Worm (Caenorhabditis elegans) whole organism, L1 larva: ENCODE data around the gene F45D3.2.

Source experiments
- C04F5.9 ChIP-seq: sonication (generic microtip); optimal IDR thresholded peaks from 2 replicates; lab custom pipeline; 2016; ENCODE audit warnings: missing genetic modification characterization, missing compliant biosample characterization
- F16B12.6 ChIP-seq: fragments of 150-350 bp; optimal IDR thresholded peaks from 2 replicates; lab custom pipeline; 2014; ENCODE audit warnings: missing biosample characterization, missing genetic modification characterization
- aha-1 ChIP-seq: fragments of 150-350 bp; optimal IDR thresholded peaks from 2 replicates; lab custom pipeline; 2014; ENCODE audit warnings: missing biosample characterization, missing genetic modification characterization
- alr-1 ChIP-seq: fragments of 200-800 bp; sonication (Bioruptor generic); optimal IDR thresholded peaks from 2 replicates; lab custom pipeline; 2018; ENCODE audit warnings: borderline replicate concordance, mild to moderate bottlenecking, missing genetic modification characterization, missing compliant biosample characterization
- ama-1 ChIP-seq: fragments of 150-350 bp; optimal IDR thresholded peaks from 2 replicates; lab custom pipeline; 2014
- blmp-1 ChIP-seq: fragments of 150-350 bp; optimal IDR thresholded peaks from 2 replicates; lab custom pipeline; 2014; ENCODE audit warnings: missing biosample characterization, missing genetic modification characterization
- ceh-63 ChIP-seq: fragments of 200-800 bp; sonication (Bioruptor generic); optimal IDR thresholded peaks from 2 replicates; lab custom pipeline; 2018; ENCODE audit warnings: mild to moderate bottlenecking, missing genetic modification characterization, missing compliant biosample characterization
- ceh-82 ChIP-seq, 3 experiments: fragments of 150-350 bp in 1 of 3; sonication (generic microtip) in 2 of 3; optimal IDR thresholded peaks; 2 replicates each; lab custom pipeline; 2014 to 2017; ENCODE audit warnings: missing biosample characterization in 3 of 3, missing genetic modification characterization in 3 of 3
- dsc-1 ChIP-seq: sonication (generic microtip); optimal IDR thresholded peaks from 2 replicates; lab custom pipeline; 2016; ENCODE audit warnings: mild to moderate bottlenecking, missing genetic modification characterization, missing compliant biosample characterization
- efl-3 ChIP-seq: fragments of 200-800 bp; sonication (Bioruptor generic); optimal IDR thresholded peaks from 2 replicates; lab custom pipeline; 2018; ENCODE audit warnings: mild to moderate bottlenecking, missing genetic modification characterization, missing compliant biosample characterization
- egl-27 ChIP-seq, 2 experiments: fragments of 150-350 bp in 1 of 2; sonication (generic microtip); optimal IDR thresholded peaks; 3 replicates each; lab custom pipeline; 2017 to 2018; ENCODE audit warnings: missing biosample characterization in 2 of 2, missing genetic modification characterization in 2 of 2, missing genetic modification reagents in 2 of 2
- elt-3 ChIP-seq, 6 experiments: fragments of 150-350 bp in 1 of 6; sonication (generic microtip); optimal IDR thresholded peaks; 2 replicates each; lab custom pipeline; 2017 to 2018; ENCODE audit warnings: missing biosample characterization in 6 of 6, missing genetic modification characterization in 6 of 6, inconsistent platforms in 1 of 6
- ets-5 ChIP-seq: fragments of 200-800 bp; sonication (Bioruptor generic); IDR thresholded peaks from 2 replicates; pipeline ENCODE4 v1.3.6; 2022; ENCODE audit warnings: missing genetic modification characterization, missing compliant biosample characterization
- fkh-4 ChIP-seq: sonication (generic microtip); optimal IDR thresholded peaks from 2 replicates; lab custom pipeline; 2016; ENCODE audit warnings: missing compliant biosample characterization, missing genetic modification characterization, borderline replicate concordance
- fkh-8 ChIP-seq: sonication (generic microtip); optimal IDR thresholded peaks from 2 replicates; lab custom pipeline; 2016; ENCODE audit warnings: mild to moderate bottlenecking, missing genetic modification characterization, missing compliant biosample characterization
- fos-1 ChIP-seq: fragments of 150-350 bp; optimal IDR thresholded peaks from 2 replicates; lab custom pipeline; 2014; ENCODE audit warnings: missing biosample characterization, missing genetic modification characterization
- grh-1 ChIP-seq: fragments of 200-800 bp; sonication (Bioruptor generic); IDR thresholded peaks from 2 replicates; pipeline ENCODE4 v1.3.6; 2022; ENCODE audit warnings: missing genetic modification reagents, missing genetic modification characterization, missing compliant biosample characterization
- hpl-2 ChIP-seq: fragments of 150-350 bp; optimal IDR thresholded peaks from 2 replicates; lab custom pipeline; 2014; ENCODE audit warnings: missing biosample characterization, missing genetic modification reagents, missing genetic modification characterization
- isw-1 ChIP-seq: fragments of 200-800 bp; sonication (Bioruptor generic); IDR thresholded peaks from 2 replicates; pipeline ENCODE4 v1.3.6; 2022; ENCODE audit warnings: missing genetic modification characterization, missing compliant biosample characterization
- lin-14 ChIP-seq: fragments of 200-800 bp; sonication (Bioruptor generic); optimal IDR thresholded peaks from 2 replicates; lab custom pipeline; 2018; ENCODE audit warnings: mild to moderate bottlenecking, missing genetic modification characterization, moderate library complexity, missing compliant biosample characterization
- lin-15B ChIP-seq: fragments of 150-350 bp; sonication (generic microtip); optimal IDR thresholded peaks from 3 replicates; lab custom pipeline; 2014; ENCODE audit warnings: missing biosample characterization, missing genetic modification characterization
- lin-35 ChIP-seq, 2 experiments: fragments of 150-350 bp; optimal IDR thresholded peaks; 2 replicates each; lab custom pipeline; 2014; ENCODE audit warnings: missing biosample characterization in 2 of 2, missing genetic modification characterization in 2 of 2, missing genetic modification reagents in 2 of 2
- lir-3 ChIP-seq: sonication (generic microtip); optimal IDR thresholded peaks from 2 replicates; lab custom pipeline; 2016; ENCODE audit warnings: mild to moderate bottlenecking, missing genetic modification characterization, moderate library complexity, missing compliant biosample characterization; ENCODE audit not compliant: poor library complexity
- mab-9 ChIP-seq: fragments of 200-800 bp; sonication (Bioruptor generic); IDR thresholded peaks from 2 replicates; pipeline ENCODE4 v1.3.6; 2022; ENCODE audit warnings: missing genetic modification reagents, missing genetic modification characterization, missing compliant biosample characterization
- mdl-1 ChIP-seq, 2 experiments: fragments of 150-350 bp; optimal IDR thresholded peaks; 2 replicates each; lab custom pipeline; 2014 to 2017; ENCODE audit warnings: missing biosample characterization in 2 of 2, missing genetic modification characterization in 2 of 2, inconsistent platforms in 1 of 2
- mef-2 ChIP-seq: fragments of 150-350 bp; optimal IDR thresholded peaks from 2 replicates; lab custom pipeline; 2014; ENCODE audit warnings: missing biosample characterization, missing genetic modification characterization
- mep-1 ChIP-seq: fragments of 150-350 bp; optimal IDR thresholded peaks from 2 replicates; lab custom pipeline; 2014; ENCODE audit warnings: missing biosample characterization, missing genetic modification characterization
- nhr-11 ChIP-seq: fragments of 150-350 bp; optimal IDR thresholded peaks from 2 replicates; lab custom pipeline; 2014; ENCODE audit warnings: missing biosample characterization, missing genetic modification characterization
- nhr-20 ChIP-seq: sonication (generic microtip); optimal IDR thresholded peaks from 2 replicates; lab custom pipeline; 2016; ENCODE audit warnings: mild to moderate bottlenecking, missing genetic modification characterization, missing compliant biosample characterization
- nhr-71 ChIP-seq: sonication (generic microtip); optimal IDR thresholded peaks from 2 replicates; lab custom pipeline; 2016; ENCODE audit warnings: mild to moderate bottlenecking, missing genetic modification characterization, moderate library complexity, missing compliant biosample characterization
- nhr-76 ChIP-seq: sonication (generic microtip); optimal IDR thresholded peaks from 2 replicates; lab custom pipeline; 2017; ENCODE audit warnings: missing biosample characterization, missing genetic modification characterization
- nhr-84 ChIP-seq: sonication (generic microtip); optimal IDR thresholded peaks from 2 replicates; lab custom pipeline; 2017; ENCODE audit warnings: missing biosample characterization, missing genetic modification characterization
- nhr-85 ChIP-seq: sonication (generic microtip); peaks from one replicate; lab custom pipeline; 2016; ENCODE audit warnings: missing genetic modification characterization, inconsistent platforms, missing compliant biosample characterization
- pax-3 ChIP-seq: fragments of 200-800 bp; sonication (Bioruptor generic); optimal IDR thresholded peaks from 2 replicates; lab custom pipeline; 2018; ENCODE audit warnings: mild to moderate bottlenecking, missing genetic modification characterization, moderate library complexity, missing compliant biosample characterization
- pqm-1 ChIP-seq: sonication (generic microtip); optimal IDR thresholded peaks from 3 replicates; lab custom pipeline; 2017; ENCODE audit warnings: missing biosample characterization, missing genetic modification characterization
- rnt-1 ChIP-seq: sonication (generic microtip); optimal IDR thresholded peaks from 2 replicates; lab custom pipeline; 2016; ENCODE audit warnings: mild to moderate bottlenecking, missing genetic modification characterization, moderate library complexity, missing compliant biosample characterization
- skn-1 ChIP-seq: fragments of 150-350 bp; optimal IDR thresholded peaks from 2 replicates; lab custom pipeline; 2014; ENCODE audit warnings: missing biosample characterization, missing genetic modification characterization
- snu-23 ChIP-seq: sonication (generic microtip); optimal IDR thresholded peaks from 2 replicates; lab custom pipeline; 2016; ENCODE audit warnings: missing genetic modification characterization, missing compliant biosample characterization
- sox-4 ChIP-seq: sonication (generic microtip); optimal IDR thresholded peaks from 2 replicates; lab custom pipeline; 2016; ENCODE audit warnings: missing genetic modification characterization, missing compliant biosample characterization
- sptf-1 ChIP-seq: fragments of 150-350 bp; optimal IDR thresholded peaks from 2 replicates; lab custom pipeline; 2014; ENCODE audit warnings: missing biosample characterization, missing genetic modification characterization
- swsn-7 ChIP-seq: sonication (generic microtip); optimal IDR thresholded peaks from 2 replicates; lab custom pipeline; 2016; ENCODE audit warnings: missing genetic modification characterization, missing compliant biosample characterization
- tbx-2 ChIP-seq: sonication (generic microtip); optimal IDR thresholded peaks from 2 replicates; lab custom pipeline; 2016; ENCODE audit warnings: missing genetic modification characterization, missing compliant biosample characterization
- tlp-1 ChIP-seq: fragments of 150-350 bp; optimal IDR thresholded peaks from 2 replicates; lab custom pipeline; 2014; ENCODE audit warnings: missing biosample characterization, missing genetic modification characterization
- unc-130 ChIP-seq: fragments of 150-350 bp; optimal IDR thresholded peaks from 2 replicates; lab custom pipeline; 2017; ENCODE audit warnings: missing biosample characterization, missing genetic modification characterization, inconsistent platforms
- unc-62 ChIP-seq: fragments of 150-350 bp; optimal IDR thresholded peaks from 2 replicates; lab custom pipeline; 2014; ENCODE audit warnings: missing biosample characterization, missing genetic modification reagents, missing genetic modification characterization
- unc-86 ChIP-seq: sonication (generic microtip); optimal IDR thresholded peaks from 2 replicates; lab custom pipeline; 2016; ENCODE audit warnings: missing genetic modification characterization, missing compliant biosample characterization
- unc-98 ChIP-seq: fragments of 200-800 bp; sonication (Bioruptor generic); IDR thresholded peaks from 2 replicates; pipeline ENCODE4 v1.3.6; 2022; ENCODE audit warnings: missing genetic modification characterization, missing compliant biosample characterization
- xbp-1 ChIP-seq: sonication (generic microtip); optimal IDR thresholded peaks from 2 replicates; lab custom pipeline; 2016; ENCODE audit warnings: missing genetic modification characterization, missing compliant biosample characterization
- zag-1 ChIP-seq: fragments of 150-350 bp; optimal IDR thresholded peaks from 2 replicates; lab custom pipeline; 2014; ENCODE audit warnings: missing biosample characterization, missing genetic modification characterization
- ztf-11 ChIP-seq, 2 experiments: sonication (generic microtip); optimal IDR thresholded peaks; 2 replicates each; lab custom pipeline; 2016 to 2017; ENCODE audit warnings: missing genetic modification characterization in 2 of 2, missing biosample characterization in 1 of 2, missing compliant biosample characterization in 1 of 2
- ztf-4 ChIP-seq: fragments of 150-350 bp; optimal IDR thresholded peaks from 2 replicates; lab custom pipeline; 2014; ENCODE audit warnings: missing biosample characterization, missing genetic modification characterization

F45D3.2 gene

ce11 chrV:12549604-12550003 lies 8.8 kb downstream of the F45D3.2 start:
- TF ChIP-seq xbp-1 (tag; lab: Kevin White, UChicago): no peak
- peak; percentile 72 for TF ChIP-seq ama-1
- peak in 1 of 2 experiments; percentile 13 for TF ChIP-seq mdl-1 (tag; optimal IDR thresholded peaks at IDR 0.05; lab: Kevin White, UChicago)
- peak in 1 of 6 experiments; percentile 3 for TF ChIP-seq elt-3 (tag; optimal IDR thresholded peaks at IDR 0.05; lab: Kevin White, UChicago)
- TF ChIP-seq nhr-85 (tag; lab: Kevin White, UChicago): peak; percentile 59

DNA sequence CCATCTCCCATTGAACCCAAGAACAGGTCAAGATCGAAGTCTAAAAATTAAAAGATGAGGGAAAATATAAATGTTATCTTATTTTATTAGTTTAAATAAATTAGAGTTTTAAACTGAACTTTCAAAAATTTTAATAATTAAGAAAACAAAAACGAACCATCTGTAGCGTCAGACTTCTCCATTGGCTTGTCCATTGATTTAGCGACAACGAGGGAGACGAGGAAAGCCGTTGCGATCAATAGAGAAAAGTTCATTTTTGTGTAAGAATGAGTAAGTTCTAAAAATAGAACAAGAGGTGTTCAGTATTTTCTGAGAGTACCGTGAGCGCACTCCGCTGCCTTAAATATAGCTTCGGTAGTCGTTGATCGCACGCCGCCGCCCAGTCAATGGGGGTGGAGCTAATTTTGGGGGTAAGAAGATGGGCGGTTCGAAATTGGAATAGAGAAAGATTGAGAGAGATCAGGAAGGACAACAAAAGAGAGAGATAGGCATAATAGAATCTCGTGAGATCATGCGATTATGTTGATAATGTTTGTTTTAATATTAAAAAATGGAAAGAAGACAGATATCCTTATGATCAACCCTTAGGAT lies 9.3 kb downstream of the F45D3.2 start, which contains the start of gene F45D3.3:
Gene F45D3.3, minus strand, starts transcription at position 350 of the 591 bp plus-strand sequence.
- TF ChIP-seq unc-130 (no peak), nhr-71 (tag; lab: Kevin White, UChicago) (peak; percentile 54), aha-1 (tag; lab: Kevin White, UChicago) (no peak), fkh-8 (tag; lab: Kevin White, UChicago) (no peak), alr-1 (no peak), mdl-1 (tag; optimal IDR thresholded peaks at IDR 0.05; lab: Kevin White, UChicago) (peak in 1 of 2 experiments; percentile 30), elt-3 (tag; optimal IDR thresholded peaks at IDR 0.05; lab: Kevin White, UChicago) (peak in 3 of 6 experiments; percentile 1 to 32 (median 8)), tlp-1 (tag; lab: Kevin White, UChicago) (no peak), rnt-1 (tag; lab: Kevin White, UChicago) (peak; percentile 8), unc-86 (tag; lab: Kevin White, UChicago) (no peak), ceh-63 (GFP tag; lab: Kevin White, UChicago) (no peak), dsc-1 (tag; lab: Kevin White, UChicago) (peak; percentile 18), nhr-11 (tag; lab: Kevin White, UChicago) (no peak), ztf-11 (tag; optimal IDR thresholded peaks at IDR 0.05; lab: Kevin White, UChicago) (no peak), F16B12.6 (no peak), lin-14 (GFP tag; lab: Kevin White, UChicago) (peak; percentile 46), swsn-7 (tag; lab: Kevin White, UChicago) (no peak), blmp-1 (tag; lab: Kevin White, UChicago) (peak; percentile 65), fkh-4 (tag; lab: Kevin White, UChicago) (no peak), snu-23 (peak; percentile 3), skn-1 (tag; lab: Kevin White, UChicago) (no peak), mep-1 (peak; percentile 4), efl-3 (GFP tag; lab: Kevin White, UChicago) (no peak), lin-35 (GFP tag; optimal IDR thresholded peaks at IDR 0.05; lab: Kevin White, UChicago) (peak in 1 of 2 experiments; percentile 18), nhr-20 (tag; lab: Kevin White, UChicago) (peak; percentile 60), mef-2 (tag; lab: Kevin White, UChicago) (no peak), lir-3 (tag; lab: Kevin White, UChicago) (no peak), ztf-4 (tag; lab: Kevin White, UChicago) (peak; percentile 47), mab-9 (GFP tag; lab: Robert Waterston, UW) (no peak), ceh-82 (tag; optimal IDR thresholded peaks at IDR 0.05; lab: Kevin White, UChicago) (no peak), pqm-1 (tag; lab: Kevin White, UChicago) (no peak), fos-1 (no peak), sox-4 (tag; lab: Kevin White, UChicago) (no peak), nhr-76 (tag; lab: Kevin White, UChicago) (no peak), grh-1 (no peak), nhr-84 (tag; lab: Kevin White, UChicago) (no peak), tbx-2 (tag; lab: Kevin White, UChicago) (peak; percentile 42), ama-1 (peak; percentile 90), zag-1 (tag; lab: Kevin White, UChicago) (no peak), sptf-1 (no peak), C04F5.9 (tag; lab: Kevin White, UChicago) (no peak), egl-27 (tag; optimal IDR thresholded peaks at IDR 0.05; lab: Kevin White, UChicago) (no peak), unc-98 (GFP tag; lab: Robert Waterston, UW) (no peak), ets-5 (GFP tag; lab: Robert Waterston, UW) (no peak), lin-15B (tag; lab: Kevin White, UChicago) (no peak), isw-1 (no peak), unc-62 (no peak), pax-3 (tag; lab: Kevin White, UChicago) (no peak), hpl-2 (no peak)
